Worm (Caenorhabditis elegans) whole organism, L3 larva: ENCODE results near the gene ttr-31.

Experiments
- aly-2 ChIP-seq: fragments of 150-350 bp; optimal IDR thresholded peaks from 2 replicates; lab custom pipeline; 2014; ENCODE audit warnings: missing biosample characterization, missing genetic modification characterization
- ama-1 ChIP-seq: fragments of 150-350 bp; optimal IDR thresholded peaks from 2 replicates; lab custom pipeline; 2018
- elt-2 ChIP-seq: sonication (generic microtip); optimal IDR thresholded peaks from 2 replicates; lab custom pipeline; 2016; ENCODE audit warnings: missing genetic modification reagents, mild to moderate bottlenecking, missing genetic modification characterization, missing compliant biosample characterization
- lin-39 ChIP-seq: fragments of 150-350 bp; optimal IDR thresholded peaks from 2 replicates; lab custom pipeline; 2018; ENCODE audit warnings: missing biosample characterization, missing genetic modification reagents, missing genetic modification characterization
- snpc-4 ChIP-seq: fragments of 150-350 bp; optimal IDR thresholded peaks from 2 replicates; lab custom pipeline; 2014; ENCODE audit warnings: missing biosample characterization, missing genetic modification characterization
- unc-39 ChIP-seq: sonication (generic microtip); optimal IDR thresholded peaks from 4 replicates; lab custom pipeline; 2017; ENCODE audit warnings: missing biosample characterization, missing genetic modification characterization

DNA sequence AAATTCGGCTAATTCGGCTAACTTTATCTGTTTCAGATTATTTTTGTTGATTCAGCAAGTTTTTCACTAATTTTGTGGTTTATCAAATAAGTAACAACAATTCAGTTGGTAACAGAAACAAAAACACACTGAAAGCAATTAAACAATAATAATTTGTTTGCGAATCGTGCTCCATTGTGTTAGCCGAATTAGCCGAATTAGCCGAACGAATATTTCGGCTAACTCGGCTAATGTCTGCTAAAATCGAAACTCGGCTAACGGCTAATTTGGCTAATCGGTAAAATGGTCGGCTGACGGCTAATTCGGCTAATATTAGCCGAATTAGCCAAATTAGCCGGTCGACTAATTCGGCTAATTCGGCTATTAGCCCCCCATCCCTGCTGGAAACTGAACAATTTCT lies 5.2 kb downstream of the ttr-31 start:
- no peak for TF ChIP-seq unc-39 (tag; lab: Kevin White, UChicago)
- no peak for TF ChIP-seq aly-2
- no peak for TF ChIP-seq lin-39
- TF ChIP-seq elt-2 (tag; lab: Kevin White, UChicago): no peak
- no peak for TF ChIP-seq snpc-4 (tag; lab: Kevin White, UChicago)
- no peak for TF ChIP-seq ama-1
